Fruit fly (Drosophila melanogaster): ENCODE data around the gene cDIP.

The cDIP gene

DNA sequence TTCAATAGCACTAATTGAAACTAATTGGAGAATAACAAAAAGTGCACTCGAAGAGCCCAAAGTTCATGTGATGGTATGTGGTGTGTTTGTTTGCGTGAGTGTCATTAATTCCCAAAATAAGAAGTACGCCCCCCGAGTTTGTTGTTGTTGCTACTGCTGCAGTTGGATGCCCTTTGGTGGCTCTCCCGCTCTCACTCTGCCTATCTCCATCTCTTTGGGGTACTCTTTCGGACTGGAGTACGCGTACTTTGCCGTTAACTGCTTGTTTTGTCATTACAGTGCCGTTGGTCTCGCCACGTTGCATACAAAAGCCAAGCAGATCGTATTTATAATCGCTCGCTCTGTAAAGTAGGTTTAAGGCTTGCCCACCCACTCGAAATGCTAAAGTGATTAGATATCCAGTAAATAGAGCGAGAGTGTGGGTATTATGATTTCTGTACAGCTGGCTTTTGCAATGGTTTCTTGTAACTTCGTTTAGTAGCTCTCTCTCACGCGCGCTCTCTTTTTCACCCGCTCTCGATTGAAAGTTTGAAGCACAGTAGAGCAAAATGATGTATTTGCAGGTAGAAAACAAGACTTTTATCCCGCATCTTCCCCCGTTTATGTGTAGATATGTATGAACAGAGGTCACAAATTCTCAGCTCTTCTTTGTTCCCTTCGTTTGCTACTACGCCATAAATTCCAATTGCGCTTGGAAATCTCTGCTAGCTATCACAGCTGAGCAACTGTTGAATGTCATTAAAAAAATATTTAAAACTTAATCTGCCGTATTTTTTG is 48.7 kb downstream of the cDIP start:
- TF ChIP-seq lab (GFP tag; optimal IDR thresholded peaks at IDR 0.05) (peak; percentile 53), CG10267 (tag; optimal IDR thresholded peaks at IDR 0.05) (no peak), Ptx1 (GFP tag; IDR thresholded peaks at IDR 0.05) (peak; percentile 17; the same call in 1 of the 2 replicates), CG6254 (GFP tag; optimal IDR thresholded peaks at IDR 0.05) (peak; percentile 64), CG6765 (GFP tag; optimal IDR thresholded peaks at IDR 0.05) (peak; percentile 11), hkb (optimal IDR thresholded peaks at IDR 0.05) (no peak), hkb (GFP tag; IDR thresholded peaks at IDR 0.05) (peak; percentile 50; the same call in 1 of the 2 replicates), gcm (GFP tag; optimal IDR thresholded peaks at IDR 0.05) (peak; percentile 55), CG1529 (GFP tag; optimal IDR thresholded peaks at IDR 0.05) (peak; percentile 32), phol (tag; optimal IDR thresholded peaks at IDR 0.05) (peak; percentile 42), CG3281 (GFP tag; optimal IDR thresholded peaks at IDR 0.05) (peak; percentile 26), shn (GFP tag; optimal IDR thresholded peaks at IDR 0.05) (peak; percentile 26), CG6813 (GFP tag; optimal IDR thresholded peaks at IDR 0.05) (peak; percentile 3), CG11723 (GFP tag; optimal IDR thresholded peaks at IDR 0.05) (peak; percentile 23), Rfx (GFP tag; IDR thresholded peaks at IDR 0.05) (peak; percentile 51), Oaz (GFP tag; IDR thresholded peaks at IDR 0.05) (no peak), CG12104 (GFP tag; optimal IDR thresholded peaks at IDR 0.05) (peak; percentile 33), nerfin-1 (tag; optimal IDR thresholded peaks at IDR 0.05) (peak; percentile 64), az2 (GFP tag; optimal IDR thresholded peaks at IDR 0.05) (peak; percentile 34), cad (GFP tag; optimal IDR thresholded peaks at IDR 0.05) (no peak), sisA (GFP tag; IDR thresholded peaks at IDR 0.05) (no peak), CG8290 (GFP tag; optimal IDR thresholded peaks at IDR 0.05) (peak; percentile 50), CG8290 (tag; optimal IDR thresholded peaks at IDR 0.05) (no peak), run (tag; optimal IDR thresholded peaks at IDR 0.05) (peak; percentile 39), CG2678 (tag; optimal IDR thresholded peaks at IDR 0.05) (peak; percentile 63), sens (GFP tag) (peak; percentile 87), CG15269 (tag; optimal IDR thresholded peaks at IDR 0.05) (peak; percentile 60), CG12744 (GFP tag; optimal IDR thresholded peaks at IDR 0.05) (no peak), Fer1 (GFP tag; optimal IDR thresholded peaks at IDR 0.05) (peak; percentile 37), grau (tag; optimal IDR thresholded peaks at IDR 0.05) (peak; percentile 57), CG10209 (GFP tag; optimal IDR thresholded peaks at IDR 0.05) (peak; percentile 13), disco-r (GFP tag; optimal IDR thresholded peaks at IDR 0.05) (no peak), CG11504 (tag; optimal IDR thresholded peaks at IDR 0.05) (peak; percentile 60), CG17612 (GFP tag; IDR thresholded peaks at IDR 0.05) (no peak), CG13775 (GFP tag; optimal IDR thresholded peaks at IDR 0.05) (peak; percentile 9), gem (tag; optimal IDR thresholded peaks at IDR 0.05) (peak; percentile 69), Meics (GFP tag; optimal IDR thresholded peaks at IDR 0.05) (peak; percentile 63), prd (optimal IDR thresholded peaks at IDR 0.05) (no peak), prd (GFP tag; IDR thresholded peaks at IDR 0.05) (peak; percentile 32; the same call in 1 of the 3 replicates), pnt (GFP tag; optimal IDR thresholded peaks at IDR 0.05) (no peak), Hmr (GFP tag; optimal IDR thresholded peaks at IDR 0.05) (peak; percentile 58), cg (GFP tag; optimal IDR thresholded peaks at IDR 0.05) (no peak), CG6683 (GFP tag; optimal IDR thresholded peaks at IDR 0.05) (no peak), Hsf (GFP tag; optimal IDR thresholded peaks at IDR 0.05) (peak; percentile 20), CG31365 (tag; optimal IDR thresholded peaks at IDR 0.05) (peak; percentile 79), CG4360 (GFP tag; IDR thresholded peaks at IDR 0.05) (peak; percentile 88), CG8924 (tag; optimal IDR thresholded peaks at IDR 0.05) (peak; percentile 5), Trl (optimal IDR thresholded peaks at IDR 0.05) (peak; percentile 75), Trl (GFP tag; optimal IDR thresholded peaks at IDR 0.05) (no peak), odd (GFP tag; optimal IDR thresholded peaks at IDR 0.05) (peak; percentile 14)

Measured in whole organism, embryonic.